Fruit fly (Drosophila melanogaster): ENCODE measurements around the gene Las.

Gene Las

DNA sequence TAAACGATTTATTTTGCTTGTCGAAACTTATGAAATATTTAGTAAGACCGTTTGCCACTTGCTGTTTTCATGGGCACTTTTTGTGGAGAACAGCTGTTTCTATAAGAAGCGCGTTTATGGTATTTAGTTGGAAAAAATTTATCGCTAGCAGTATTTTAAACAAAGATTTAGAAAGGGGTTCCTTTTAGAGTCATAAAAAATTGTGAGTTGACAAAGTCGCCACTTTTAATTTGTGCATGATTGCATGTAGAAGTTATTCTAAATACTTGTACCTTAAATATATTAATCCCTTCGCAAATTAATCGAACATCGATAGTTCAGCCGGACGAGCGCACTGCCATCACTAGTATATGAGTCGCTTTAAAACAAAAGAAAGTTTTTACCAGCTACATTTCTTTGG is at the start of gene Las, which contains the start of gene Psn:
Gene Las, minus strand, starts transcription at position 65 of the 400 bp plus-strand sequence.
Gene Psn, plus strand, starts transcription at position 172 of the 400 bp plus-strand sequence.
- no peak for TF ChIP-seq noc (tag; optimal IDR thresholded peaks at IDR 0.05)

DNA sequence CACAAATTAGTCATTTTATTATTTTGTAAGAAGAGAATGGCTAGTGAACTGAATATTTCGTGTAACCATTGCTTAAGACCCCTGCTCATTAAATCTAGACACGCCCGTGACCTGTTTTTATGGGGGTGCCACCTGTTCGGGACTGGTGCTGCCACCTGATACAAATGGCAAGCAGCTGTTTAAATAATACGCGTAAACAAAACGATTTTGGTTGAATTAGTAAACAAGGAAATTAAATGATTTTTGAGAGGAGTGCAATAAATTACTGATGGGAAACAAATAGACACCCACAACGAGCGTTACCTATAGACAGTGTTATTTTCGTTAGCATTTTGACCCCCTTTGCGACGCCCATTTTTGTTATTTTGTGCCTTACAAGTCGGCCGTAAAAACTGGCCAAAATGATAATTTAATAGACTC is 42.6 kb upstream of the Las start:
- peak; percentile 88 for TF ChIP-seq noc (tag; optimal IDR thresholded peaks at IDR 0.05)

DNA sequence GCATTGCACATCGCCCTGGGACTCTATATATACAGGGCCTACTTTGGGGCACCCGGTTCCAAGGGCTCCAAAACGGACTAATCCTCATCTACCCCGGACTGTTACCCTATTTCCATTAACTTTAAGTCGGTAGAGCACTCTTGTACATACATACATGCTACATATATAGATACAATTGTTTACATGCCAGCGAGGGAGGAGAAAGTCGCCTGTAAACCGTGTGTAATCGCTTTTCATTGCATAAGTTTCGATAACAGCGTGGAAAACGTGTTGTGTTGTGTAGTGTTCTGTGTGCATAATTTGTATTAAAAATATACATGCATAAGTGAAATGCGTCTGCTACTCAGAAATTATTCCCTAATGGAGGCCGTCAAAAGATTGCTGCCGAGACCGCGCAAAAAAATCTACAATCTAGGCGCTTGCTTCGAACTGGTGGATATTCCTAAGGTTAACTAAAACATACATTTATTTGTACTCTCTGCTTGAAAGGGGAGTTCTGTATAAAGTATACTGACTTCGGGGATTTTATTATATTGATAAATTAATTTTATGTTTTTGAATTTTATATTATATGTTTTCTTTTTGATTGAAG is 42.1 kb upstream of the Las start, which contains the start of gene isoQC:
Gene isoQC, plus strand, starts transcription at position 270 of the 592 bp plus-strand sequence.
- no peak for TF ChIP-seq noc (tag; optimal IDR thresholded peaks at IDR 0.05)

DNA sequence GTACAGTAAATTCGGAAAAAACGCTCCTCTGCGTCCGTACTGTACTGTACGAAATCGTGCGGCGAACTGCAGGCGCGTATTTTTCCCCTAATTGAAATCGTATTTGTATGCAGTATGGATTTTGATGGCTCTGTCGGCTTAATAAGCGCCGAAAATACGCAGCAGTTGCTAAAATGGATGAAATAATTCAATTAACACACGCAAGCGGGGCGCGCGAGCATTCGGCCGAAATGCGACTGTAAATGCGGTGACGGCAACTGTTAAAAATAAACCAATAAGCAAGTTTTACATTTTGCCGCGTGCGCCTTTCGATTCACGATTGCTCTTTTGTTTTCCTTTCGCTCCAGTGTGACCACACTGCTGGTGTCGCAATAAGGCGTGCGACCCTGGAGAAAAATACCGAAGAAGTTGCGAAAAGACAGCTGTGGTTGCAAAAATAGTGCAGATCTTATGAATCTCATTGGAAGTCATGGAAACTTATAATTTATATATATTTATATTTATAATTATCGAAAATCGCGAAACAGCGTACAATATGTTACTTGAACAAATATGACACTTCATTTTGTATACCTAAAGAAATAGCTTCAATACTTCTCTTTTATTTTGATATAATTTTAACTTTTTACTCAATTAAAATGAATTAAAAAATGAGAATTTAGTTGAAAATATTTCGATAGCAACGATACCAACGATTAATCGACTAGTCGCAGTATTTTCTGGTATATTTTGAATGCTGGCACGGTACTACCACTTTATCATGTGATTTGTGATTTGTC is 41.0 kb upstream of the Las start, which contains the start of the genes CG32428 and CG5969:
Gene CG32428, minus strand, starts transcription at position 703 of the 779 bp plus-strand sequence.
Gene CG5969, plus strand, starts transcription at position 763 of the 779 bp plus-strand sequence.
- TF ChIP-seq noc (tag; optimal IDR thresholded peaks at IDR 0.05): peak; percentile 61

DNA sequence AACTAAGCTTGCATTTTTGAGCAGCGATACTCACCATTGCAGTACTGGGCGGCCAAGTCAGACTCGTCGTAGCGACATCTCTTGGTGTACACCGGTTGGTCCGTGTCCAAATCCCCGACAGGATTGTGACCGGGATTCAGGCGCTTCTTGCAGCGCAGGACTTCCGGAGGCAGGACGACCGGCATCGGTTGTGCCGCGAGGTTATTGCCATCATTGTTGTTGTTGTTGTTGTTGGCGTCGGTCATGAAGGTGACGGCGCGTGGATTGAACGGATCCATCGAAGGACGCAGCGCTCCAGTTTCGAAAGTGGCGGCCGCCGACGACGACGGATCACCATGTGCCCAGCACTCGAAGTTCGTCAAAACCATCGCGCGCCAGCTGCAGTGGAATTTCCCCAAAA is 40.4 kb upstream of the Las start:
- no peak for TF ChIP-seq noc (tag; optimal IDR thresholded peaks at IDR 0.05)

DNA sequence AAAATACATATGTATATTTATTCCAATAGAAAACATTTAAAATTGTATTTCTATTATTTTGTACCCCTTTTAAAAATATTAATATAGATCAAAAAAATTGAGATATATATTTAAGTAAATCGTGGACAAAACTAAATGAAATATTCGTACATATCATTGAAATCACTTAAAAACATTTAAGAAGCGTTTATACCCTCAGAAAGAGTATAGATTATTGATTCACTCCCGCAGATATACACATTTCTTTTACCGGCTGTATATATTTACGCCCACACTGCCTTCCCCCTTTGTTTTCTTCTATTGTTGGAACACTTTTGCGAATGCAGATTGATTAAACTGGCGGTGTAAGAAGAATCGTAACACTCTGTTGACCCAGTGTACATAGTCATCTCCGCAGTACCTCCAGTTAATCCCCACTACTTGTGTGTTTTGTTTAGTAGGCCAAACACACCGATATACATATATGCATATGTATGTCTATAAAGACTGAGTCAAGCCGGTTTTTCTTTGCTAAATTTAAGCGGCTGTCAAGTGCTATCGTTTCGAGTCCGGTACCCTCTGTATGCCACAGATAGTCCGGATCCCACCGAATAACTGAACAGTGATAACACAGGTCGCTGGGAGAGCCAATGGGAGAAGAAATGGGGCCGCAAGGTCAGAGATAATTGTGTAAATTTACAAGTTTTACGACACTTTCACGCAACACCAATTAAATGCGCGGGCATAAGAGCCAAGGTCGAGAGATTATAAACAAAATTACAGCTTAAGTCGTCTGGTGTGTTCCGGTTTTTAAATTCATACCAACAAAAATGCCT is 39.5 kb upstream of the Las start:
- peak; percentile 75 for TF ChIP-seq noc (tag; optimal IDR thresholded peaks at IDR 0.05)

DNA sequence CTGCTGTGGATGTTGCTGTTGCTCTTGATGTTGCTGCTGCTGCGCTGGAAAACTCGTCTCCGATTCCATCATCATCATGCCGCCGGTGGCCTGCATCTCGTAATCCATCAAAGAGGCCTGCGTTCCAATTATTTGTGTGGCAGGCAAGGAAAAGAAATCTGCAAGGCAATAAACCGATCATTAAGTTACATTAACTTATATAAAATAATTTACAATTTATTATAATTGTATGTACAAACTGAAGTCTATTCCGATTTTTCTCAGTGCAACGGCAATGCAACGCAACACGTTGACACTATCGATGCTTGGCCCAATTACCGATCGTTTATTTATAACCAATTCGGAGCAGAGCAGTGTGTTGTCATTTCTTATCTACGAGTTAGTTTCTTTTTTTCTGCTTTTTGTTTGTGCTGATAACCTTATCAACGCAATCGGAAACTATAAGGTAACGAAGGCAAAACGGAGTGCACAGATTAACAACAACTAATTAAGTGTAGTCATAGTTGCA is 38.9 kb upstream of the Las start:
- no peak for TF ChIP-seq noc (tag; optimal IDR thresholded peaks at IDR 0.05)

DNA sequence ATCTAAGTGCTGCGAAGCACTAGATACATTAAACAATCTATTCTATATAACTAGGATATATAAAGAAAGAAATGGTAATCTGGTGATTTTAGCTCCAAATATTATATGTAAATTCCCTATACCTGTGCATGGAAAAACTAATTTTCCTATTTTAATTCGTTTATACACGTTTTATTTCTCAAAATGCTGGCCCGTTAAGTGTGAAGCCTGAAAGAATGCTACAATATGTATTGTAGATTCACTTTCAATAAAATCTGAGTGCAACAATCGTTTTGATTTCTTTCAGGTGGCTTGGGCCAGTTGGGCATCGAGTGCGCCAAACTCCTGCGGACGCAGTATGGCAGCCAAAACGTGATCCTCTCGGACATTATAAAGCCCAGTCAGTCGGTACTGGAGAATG is 35.3 kb upstream of the Las start:
- TF ChIP-seq noc (tag; optimal IDR thresholded peaks at IDR 0.05): no peak

DNA sequence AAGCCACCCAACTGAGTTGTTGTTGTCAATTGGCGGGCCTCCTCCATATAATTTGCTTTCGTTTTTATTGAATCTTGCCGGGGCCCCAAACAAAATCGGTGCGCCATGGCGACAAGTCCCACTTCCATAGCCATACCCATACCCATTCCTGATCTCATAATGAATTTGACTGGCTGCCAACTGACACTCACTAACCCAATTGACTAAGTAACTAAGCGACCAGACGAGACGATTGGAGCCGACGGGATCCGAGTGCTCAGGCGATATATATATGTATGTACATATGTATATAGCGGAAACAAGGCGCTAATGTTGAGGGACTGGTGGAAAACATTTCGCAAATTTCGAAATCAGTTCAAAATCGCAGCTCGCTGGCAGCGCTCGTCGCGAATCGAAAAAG is 34.4 kb upstream of the Las start, which contains the start of gene Tdh:
Gene Tdh, plus strand, starts transcription at position 346 of the 400 bp plus-strand sequence.
- no peak for TF ChIP-seq noc (tag; optimal IDR thresholded peaks at IDR 0.05)

DNA sequence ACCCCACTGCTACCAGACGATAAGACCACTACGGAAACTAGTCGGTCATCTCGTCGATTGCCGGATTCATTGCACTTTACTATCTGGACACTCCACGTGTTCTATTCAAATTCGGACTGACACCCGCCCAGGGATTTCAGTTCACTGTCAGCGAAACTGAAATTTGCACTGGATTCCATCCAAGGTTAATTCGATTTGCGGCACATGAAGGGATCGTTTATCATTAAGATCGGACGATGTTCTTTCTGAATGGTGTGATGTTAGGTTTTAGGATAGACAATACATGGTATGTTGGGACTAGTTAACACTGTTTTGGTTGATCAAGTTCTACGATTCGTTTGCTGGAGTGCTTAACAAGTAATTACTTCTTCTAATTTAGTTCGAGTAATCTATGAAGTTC is 33.8 kb upstream of the Las start, which contains the start of gene CG42764:
Gene CG42764, minus strand, starts transcription at position 101 of the 400 bp plus-strand sequence.
- TF ChIP-seq noc (tag; optimal IDR thresholded peaks at IDR 0.05): no peak

DNA sequence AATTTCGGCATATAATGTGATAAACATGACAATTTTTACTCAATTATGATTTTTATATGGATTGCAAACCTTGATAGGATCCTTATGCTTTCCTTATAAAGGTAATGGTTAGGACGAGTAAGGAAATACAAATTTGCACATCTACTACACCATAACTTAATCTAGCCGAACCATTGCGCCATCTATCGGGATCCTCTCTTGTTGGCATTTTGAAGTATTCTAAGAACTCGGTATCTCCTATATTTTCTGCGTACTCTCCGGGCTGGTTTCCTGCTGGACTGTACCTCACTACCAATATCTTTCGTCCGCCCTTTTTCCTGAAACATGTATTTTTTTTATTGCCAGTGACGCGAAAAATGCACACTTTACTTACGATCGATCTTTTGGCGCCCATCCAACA is 32.5 kb upstream of the Las start, which contains the start of gene atk:
Gene atk, minus strand, starts transcription at position 186 of the 400 bp plus-strand sequence.
- no peak for TF ChIP-seq noc (tag; optimal IDR thresholded peaks at IDR 0.05)

DNA sequence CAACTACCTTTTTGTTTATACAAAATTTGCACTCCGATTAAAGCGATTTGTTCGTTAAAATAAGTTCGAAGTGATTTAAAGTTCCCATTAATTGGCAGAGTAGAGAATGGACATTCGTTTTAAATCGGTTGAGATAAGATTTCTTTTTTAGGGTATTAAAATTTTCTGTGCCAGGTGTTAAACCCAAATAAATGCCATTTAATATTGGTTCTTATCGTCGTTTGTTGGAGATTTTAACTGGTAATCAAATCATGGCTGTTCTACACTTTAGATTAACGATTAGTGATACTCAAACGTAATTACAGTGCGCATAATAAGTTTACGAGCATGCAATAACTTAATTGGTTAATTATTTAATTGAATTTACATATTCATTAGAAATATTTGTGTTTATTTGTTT is 30.2 kb upstream of the Las start:
- peak; percentile 34 for TF ChIP-seq noc (tag; optimal IDR thresholded peaks at IDR 0.05)

DNA sequence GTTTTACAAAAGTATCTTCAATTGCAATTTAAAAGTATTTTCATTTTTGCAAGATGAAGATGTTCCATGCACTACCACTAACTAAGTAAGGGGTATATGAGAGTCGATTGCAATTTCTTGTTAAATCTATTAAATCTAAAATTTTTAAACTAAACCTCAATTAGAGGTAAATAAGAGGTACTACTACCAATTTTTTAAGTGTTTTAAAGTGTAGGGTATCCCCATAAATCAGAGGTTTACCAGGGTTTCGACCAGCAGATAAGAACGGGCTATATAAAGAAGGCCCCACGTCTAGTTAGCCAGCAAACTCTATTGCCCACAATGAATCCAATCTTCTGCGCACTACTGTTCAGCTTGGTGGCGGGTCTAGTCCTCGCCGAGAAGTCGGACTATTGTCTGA is 28.2 kb upstream of the Las start, which contains the start of gene mag:
Gene mag, plus strand, starts transcription at position 301 of the 400 bp plus-strand sequence.
- no peak for TF ChIP-seq noc (tag; optimal IDR thresholded peaks at IDR 0.05)

DNA sequence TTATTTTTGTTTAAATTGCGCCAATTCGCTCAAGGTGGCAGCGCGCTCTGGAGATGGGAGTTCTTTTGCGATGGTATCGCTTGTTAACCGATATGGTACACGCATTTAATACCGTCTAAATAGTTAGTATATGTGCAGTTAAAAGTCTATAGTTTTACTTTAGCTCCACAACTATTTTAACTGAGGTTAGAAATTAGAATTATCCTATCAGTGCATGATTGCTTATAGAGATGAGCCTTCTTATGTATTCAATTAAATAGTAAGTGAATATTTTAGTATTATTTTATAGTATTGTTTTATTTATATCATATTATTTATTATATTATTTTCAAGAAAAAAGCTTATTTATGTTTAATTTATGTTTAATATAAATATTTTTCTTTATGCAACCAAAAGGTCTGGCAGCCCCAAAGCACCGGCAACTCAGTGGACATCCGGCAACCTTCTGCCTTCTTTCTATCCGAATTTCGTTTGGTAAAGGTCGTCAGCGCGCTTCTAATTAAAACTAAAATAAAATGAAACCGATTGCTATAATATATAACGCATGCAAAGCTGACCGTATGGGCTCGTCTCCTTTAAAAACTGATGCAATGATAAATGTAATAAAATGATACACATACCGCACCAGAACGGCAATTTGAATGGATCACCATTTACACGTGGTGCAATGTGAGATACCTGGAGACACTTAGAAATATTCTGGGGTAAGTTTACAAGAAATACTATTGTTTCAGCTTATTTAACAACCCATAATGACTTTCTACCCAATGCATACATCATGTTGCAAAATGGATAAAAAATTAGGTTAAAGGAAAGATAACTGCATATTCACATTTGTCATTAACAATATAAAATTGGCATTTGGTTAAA is 20.9 kb upstream of the Las start, which contains the start of gene CG5199:
Gene CG5199, minus strand, starts transcription at position 52 of the 870 bp plus-strand sequence.
- TF ChIP-seq noc (tag; optimal IDR thresholded peaks at IDR 0.05): peak; percentile 64
